Fruit fly (Drosophila melanogaster) whole organism, embryonic: Measurements from ENCODE around the gene Doc2.

Experiments used
- BEAF-32 ChIP-seq: fragments of 200-800 bp; sonication (Bioruptor generic); optimal IDR thresholded peaks from 3 replicates; lab custom pipeline; 2017; ENCODE audit warnings: missing biosample characterization, missing genetic modification characterization, mild to moderate bottlenecking, moderate library complexity, missing genetic modification reagents
- Bdp1 ChIP-seq: fragments of 200-800 bp; sonication (Bioruptor generic); optimal IDR thresholded peaks from 3 replicates; lab custom pipeline; 2016; ENCODE audit warnings: missing biosample characterization, missing genetic modification characterization
- Bgb ChIP-seq: fragments of 200-800 bp; sonication (Bioruptor generic); IDR thresholded peaks from 2 replicates; pipeline ENCODE4 v1.3.6; 2022; ENCODE audit warnings: missing biosample characterization, missing genetic modification characterization; ENCODE audit not compliant: partially characterized antibody
- C15 ChIP-seq: fragments of 200-800 bp; sonication (Bioruptor generic); IDR thresholded peaks from 3 replicates; pipeline ENCODE4 v1.3.6; 2022; ENCODE audit warnings: missing biosample characterization, missing genetic modification characterization
- CG10959 ChIP-seq: fragments of 200-800 bp; sonication (Bioruptor generic); IDR thresholded peaks from 2 replicates; pipeline ENCODE4 v1.3.6; 2022; ENCODE audit warnings: missing biosample characterization, missing genetic modification characterization
- CG14710 ChIP-seq: fragments of 200-800 bp; sonication (Bioruptor generic); optimal IDR thresholded peaks from 3 replicates; lab custom pipeline; 2019; ENCODE audit warnings: missing biosample characterization, mild to moderate bottlenecking, missing genetic modification characterization, moderate library complexity
- CG17912 ChIP-seq: fragments of 200-800 bp; sonication (Bioruptor generic); optimal IDR thresholded peaks from 2 replicates; lab custom pipeline; 2018; ENCODE audit warnings: missing biosample characterization, mild to moderate bottlenecking, missing genetic modification characterization
- CG2116 ChIP-seq: fragments of 200-800 bp; sonication (Bioruptor generic); optimal IDR thresholded peaks from 3 replicates; lab custom pipeline; 2018; ENCODE audit warnings: missing biosample characterization, mild to moderate bottlenecking, missing genetic modification characterization
- CG3163 ChIP-seq: fragments of 200-800 bp; sonication (Bioruptor generic); optimal IDR thresholded peaks from 3 replicates; lab custom pipeline; 2016; ENCODE audit warnings: missing biosample characterization, missing genetic modification characterization
- CG4820 ChIP-seq: fragments of 200-800 bp; sonication (Bioruptor generic); optimal IDR thresholded peaks from 3 replicates; lab custom pipeline; 2016; ENCODE audit warnings: missing biosample characterization, missing genetic modification characterization
- CG7839 ChIP-seq: fragments of 200-800 bp; sonication (Bioruptor generic); optimal IDR thresholded peaks from 3 replicates; lab custom pipeline; 2018; ENCODE audit warnings: missing biosample characterization, mild to moderate bottlenecking, missing genetic modification characterization, moderate library complexity
- CG9215 ChIP-seq: fragments of 200-800 bp; sonication (Bioruptor generic); IDR thresholded peaks from 2 replicates; pipeline ENCODE4 v1.3.6; 2022; ENCODE audit warnings: missing biosample characterization, missing genetic modification characterization
- CG9797 ChIP-seq: fragments of 200-800 bp; sonication (Bioruptor generic); optimal IDR thresholded peaks from 3 replicates; lab custom pipeline; 2018; ENCODE audit warnings: missing biosample characterization, mild to moderate bottlenecking, missing genetic modification characterization
- CG9876 ChIP-seq: fragments of 200-800 bp; sonication (Bioruptor generic); optimal IDR thresholded peaks from 2 replicates; lab custom pipeline; 2016; ENCODE audit warnings: missing biosample characterization, missing genetic modification characterization
- CoRest ChIP-seq: fragments of 200-800 bp; sonication (Bioruptor generic); optimal IDR thresholded peaks from 3 replicates; lab custom pipeline; 2018; ENCODE audit warnings: missing biosample characterization, mild to moderate bottlenecking, missing genetic modification characterization, moderate library complexity
- D19B ChIP-seq: fragments of 200-800 bp; sonication (Bioruptor generic); optimal IDR thresholded peaks from 2 replicates; lab custom pipeline; 2017; ENCODE audit warnings: missing biosample characterization, mild to moderate bottlenecking, missing genetic modification characterization
- Dip2 ChIP-seq: fragments of 200-800 bp; sonication (Bioruptor generic); IDR thresholded peaks from 2 replicates; pipeline ENCODE4 v1.3.6; 2022; ENCODE audit warnings: missing biosample characterization, missing genetic modification characterization
- Dll ChIP-seq: fragments of 200-800 bp; sonication (Bioruptor generic); IDR thresholded peaks from 4 replicates; pipeline ENCODE4 v1.3.6; 2022; ENCODE audit warnings: missing biosample characterization, missing genetic modification characterization; ENCODE audit not compliant: partially characterized antibody
- Doc3 ChIP-seq: fragments of 200-800 bp; sonication (Bioruptor generic); IDR thresholded peaks from 3 replicates; pipeline ENCODE4 v1.3.6; 2022; ENCODE audit warnings: missing biosample characterization, missing genetic modification characterization; ENCODE audit not compliant: partially characterized antibody
- ERR ChIP-seq: fragments of 200-800 bp; sonication (Bioruptor generic); optimal IDR thresholded peaks from 2 replicates; lab custom pipeline; 2016; ENCODE audit warnings: missing biosample characterization, missing genetic modification characterization
- MBD-R2 ChIP-seq: fragments of 200-800 bp; sonication (Bioruptor generic); IDR thresholded peaks from 2 replicates; pipeline ENCODE4 v1.3.6; 2022; ENCODE audit warnings: missing biosample characterization, missing genetic modification characterization
- Myb ChIP-seq: fragments of 200-800 bp; sonication (Bioruptor generic); optimal IDR thresholded peaks from 2 replicates; lab custom pipeline; 2016; ENCODE audit warnings: missing biosample characterization, missing genetic modification characterization
- Nf-YA ChIP-seq: fragments of 200-800 bp; sonication (Bioruptor generic); IDR thresholded peaks from 2 replicates; pipeline ENCODE4 v1.3.6; 2022; ENCODE audit warnings: missing biosample characterization, missing genetic modification characterization
- Sin3A ChIP-seq: fragments of >200 bp; optimal IDR thresholded peaks from 2 replicates; lab custom pipeline; 2018
- Vsx1 ChIP-seq: fragments of 200-800 bp; sonication (Bioruptor generic); optimal IDR thresholded peaks from 2 replicates; lab custom pipeline; 2017; ENCODE audit warnings: missing biosample characterization, mild to moderate bottlenecking, missing genetic modification characterization, missing genetic modification reagents
- amos ChIP-seq: fragments of 200-800 bp; sonication (Bioruptor generic); IDR thresholded peaks from 2 replicates; pipeline ENCODE4 v1.3.6; 2022; ENCODE audit warnings: missing biosample characterization, missing genetic modification characterization; ENCODE audit not compliant: partially characterized antibody
- ap ChIP-seq: fragments of 200-800 bp; sonication (Bioruptor generic); IDR thresholded peaks from 2 replicates; pipeline ENCODE4 v1.3.6; 2022; ENCODE audit warnings: missing biosample characterization, missing genetic modification characterization
- ato ChIP-seq: fragments of 200-800 bp; sonication (Bioruptor generic); IDR thresholded peaks from 2 replicates; pipeline ENCODE4 v1.3.6; 2022; ENCODE audit warnings: missing biosample characterization, missing genetic modification characterization; ENCODE audit not compliant: partially characterized antibody
- cas ChIP-seq: fragments of 200-800 bp; sonication (Bioruptor generic); IDR thresholded peaks from 2 replicates; pipeline ENCODE4 v1.3.6; 2022; ENCODE audit warnings: missing biosample characterization, missing genetic modification characterization
- chinmo ChIP-seq: fragments of 200-800 bp; sonication (Bioruptor generic); IDR thresholded peaks from 4 replicates; pipeline ENCODE4 v1.3.6; 2022; ENCODE audit warnings: missing biosample characterization, missing genetic modification characterization; ENCODE audit not compliant: partially characterized antibody
- crc ChIP-seq: fragments of 200-800 bp; sonication (Bioruptor generic); optimal IDR thresholded peaks from 2 replicates; lab custom pipeline; 2016; ENCODE audit warnings: missing biosample characterization, missing genetic modification characterization
- ewg ChIP-seq: fragments of 200-800 bp; sonication (Bioruptor generic); optimal IDR thresholded peaks from 3 replicates; lab custom pipeline; 2017; ENCODE audit warnings: mild to moderate bottlenecking, missing biosample characterization, missing genetic modification reagents, missing genetic modification characterization
- hkb ChIP-seq, 2 experiments: fragments of 200-800 bp in 1 of 2; fragments of >200 bp in 1 of 2; sonication (Bioruptor generic) in 1 of 2; IDR thresholded peaks in 1 of 2; optimal IDR thresholded peaks in 1 of 2; 2 replicates each; pipeline versions ENCODE4 v1.3.6 to Lab custom; 2017 to 2022; ENCODE audit warnings: missing biosample characterization in 1 of 2, missing genetic modification characterization in 1 of 2
- jumu ChIP-seq: fragments of 200-800 bp; sonication (Bioruptor generic); optimal IDR thresholded peaks from 3 replicates; lab custom pipeline; 2016; ENCODE audit warnings: missing biosample characterization, missing genetic modification characterization
- kah ChIP-seq: fragments of 200-800 bp; sonication (Bioruptor generic); optimal IDR thresholded peaks from 2 replicates; lab custom pipeline; 2018; ENCODE audit warnings: missing biosample characterization, mild to moderate bottlenecking, missing genetic modification characterization
- lmd ChIP-seq: fragments of 200-800 bp; sonication (Bioruptor generic); IDR thresholded peaks from 2 replicates; pipeline ENCODE4 v1.3.6; 2022; ENCODE audit warnings: missing biosample characterization, missing genetic modification characterization
- lola ChIP-seq, 3 experiments: fragments of >200 bp in 2 of 3; fragments of 200-800 bp in 1 of 3; sonication (Bioruptor generic) in 1 of 3; optimal IDR thresholded peaks; 2 replicates each; lab custom pipeline; 2017 to 2019; ENCODE audit warnings: missing biosample characterization in 3 of 3, missing genetic modification characterization in 3 of 3, mild to moderate bottlenecking in 1 of 3, moderate library complexity in 1 of 3
- nmo ChIP-seq: fragments of 200-800 bp; sonication (Bioruptor generic); optimal IDR thresholded peaks from 2 replicates; lab custom pipeline; 2018; ENCODE audit warnings: missing biosample characterization, mild to moderate bottlenecking, missing genetic modification characterization, moderate library complexity
- pb ChIP-seq: fragments of 200-800 bp; sonication (Bioruptor generic); optimal IDR thresholded peaks from 3 replicates; lab custom pipeline; 2016; ENCODE audit warnings: missing biosample characterization, missing genetic modification characterization
- peb ChIP-seq: fragments of 200-800 bp; sonication (Bioruptor generic); IDR thresholded peaks from 2 replicates; pipeline ENCODE4 v1.3.6; 2022; ENCODE audit warnings: missing biosample characterization, missing genetic modification characterization
- pros ChIP-seq: fragments of 200-800 bp; sonication (Bioruptor generic); optimal IDR thresholded peaks from 3 replicates; lab custom pipeline; 2019; ENCODE audit warnings: missing biosample characterization, mild to moderate bottlenecking, missing genetic modification characterization, moderate library complexity
- rib ChIP-seq: fragments of 200-800 bp; sonication (Bioruptor generic); IDR thresholded peaks from 2 replicates; pipeline ENCODE4 v1.3.6; 2022; ENCODE audit warnings: missing biosample characterization, missing genetic modification characterization
- run ChIP-seq: fragments of 200-800 bp; sonication (Bioruptor generic); optimal IDR thresholded peaks from 3 replicates; lab custom pipeline; 2018; ENCODE audit warnings: missing biosample characterization, mild to moderate bottlenecking, missing genetic modification characterization
- sd ChIP-seq: fragments of 200-800 bp; sonication (Bioruptor generic); optimal IDR thresholded peaks from 3 replicates; lab custom pipeline; 2018; ENCODE audit warnings: missing biosample characterization, mild to moderate bottlenecking, missing genetic modification characterization, moderate library complexity
- sens ChIP-seq: fragments of 200-800 bp; sonication (Bioruptor generic); peaks from one replicate; lab custom pipeline; 2016; ENCODE audit warnings: missing biosample characterization, missing genetic modification characterization
- tll ChIP-seq, 2 experiments: fragments of 200-800 bp in 1 of 2; fragments of >200 bp in 1 of 2; sonication (Bioruptor generic) in 1 of 2; optimal IDR thresholded peaks; 2 replicates each; lab custom pipeline; 2017 to 2019; ENCODE audit warnings: missing biosample characterization in 2 of 2, missing genetic modification characterization in 2 of 2, mild to moderate bottlenecking in 1 of 2, moderate library complexity in 1 of 2
- tna ChIP-seq: fragments of 200-800 bp; sonication (Bioruptor generic); IDR thresholded peaks from 2 replicates; pipeline ENCODE4 v1.3.6; 2022; ENCODE audit warnings: missing biosample characterization, missing genetic modification characterization; ENCODE audit not compliant: partially characterized antibody
- trem ChIP-seq: fragments of 200-800 bp; optimal IDR thresholded peaks from 3 replicates; lab custom pipeline; 2019; ENCODE audit warnings: missing biosample characterization, mild to moderate bottlenecking, missing genetic modification characterization, moderate library complexity
- twi ChIP-seq: fragments of 200-800 bp; optimal IDR thresholded peaks from 2 replicates; lab custom pipeline; 2019; ENCODE audit warnings: missing biosample characterization, mild to moderate bottlenecking, missing genetic modification characterization, moderate library complexity
- vvl ChIP-seq: fragments of 200-800 bp; sonication (Bioruptor generic); IDR thresholded peaks from 2 replicates; pipeline ENCODE4 v1.3.6; 2022; ENCODE audit warnings: missing biosample characterization, missing genetic modification characterization

The Doc2 gene

DNA sequence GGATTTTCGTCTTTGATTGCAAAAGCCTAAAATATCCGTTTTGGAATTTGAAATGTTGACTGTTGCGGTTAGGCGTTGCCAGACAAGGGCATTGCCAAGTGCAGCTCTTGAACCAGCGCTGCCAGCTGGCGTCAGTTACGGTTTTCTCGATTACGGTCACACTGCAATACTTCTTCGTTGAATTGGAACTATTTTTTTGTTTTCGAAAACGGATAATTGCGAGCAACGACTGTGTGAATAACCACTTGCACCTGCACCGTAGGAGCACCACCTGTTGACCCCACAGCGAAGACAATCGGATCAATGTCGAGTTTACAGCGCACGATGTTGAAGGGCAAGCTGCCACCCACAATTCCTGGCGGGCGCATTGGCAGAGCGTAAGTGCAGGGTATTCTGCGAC, 32.5 kb downstream of the Doc2 start, which contains the start of gene CG5068 (continued):
- no peak for TF ChIP-seq lola (GFP tag; optimal IDR thresholded peaks at IDR 0.05; lab: Kevin White, UChicago)
- TF ChIP-seq trem (tag; lab: Kevin White, UChicago): peak; percentile 55
- TF ChIP-seq CG3163 (GFP tag; lab: Kevin White, UChicago): no peak
- TF ChIP-seq BEAF-32: peak; percentile 34
- TF ChIP-seq C15 (GFP tag; lab: Robert Waterston, UW): no peak
- no peak for TF ChIP-seq Vsx1
- TF ChIP-seq jumu (GFP tag; lab: Kevin White, UChicago): no peak
- no peak for TF ChIP-seq lmd (GFP tag; lab: Robert Waterston, UW)
- peak; percentile 25; the same call in 1 of the 2 replicates for TF ChIP-seq tna (GFP tag; lab: Robert Waterston, UW)
- TF ChIP-seq CG7839 (tag; lab: Kevin White, UChicago): no peak
- 0 out of 4 replicates have a peak, but pooled peaks have one; percentile 17 for TF ChIP-seq Dll (GFP tag; lab: Robert Waterston, UW)
- no peak for TF ChIP-seq pb (GFP tag; lab: Kevin White, UChicago)
- no peak for TF ChIP-seq Nf-YA (GFP tag; lab: Robert Waterston, UW)
- peak; percentile 13 for TF ChIP-seq ato
- TF ChIP-seq ERR (GFP tag; lab: Kevin White, UChicago): no peak
- no peak for TF ChIP-seq ap (GFP tag; lab: Robert Waterston, UW)
- TF ChIP-seq Doc3 (GFP tag; lab: Robert Waterston, UW): no peak
- no peak for TF ChIP-seq peb (GFP tag; lab: Robert Waterston, UW)
- TF ChIP-seq CG9876 (GFP tag; lab: Kevin White, UChicago): no peak
- peak; percentile 7 for TF ChIP-seq CG17912
- no peak for TF ChIP-seq sens (GFP tag; lab: Kevin White, UChicago)
- TF ChIP-seq D19B (GFP tag; lab: Kevin White, UChicago): peak; percentile 22
- TF ChIP-seq pros (GFP tag; lab: Kevin White, UChicago): no peak
- TF ChIP-seq kah (GFP tag; lab: Kevin White, UChicago): peak; percentile 0
- TF ChIP-seq vvl (GFP tag; lab: Robert Waterston, UW): peak; percentile 29; the same call in 1 of the 2 replicates
- TF ChIP-seq nmo (GFP tag; lab: Kevin White, UChicago): peak; percentile 21
- TF ChIP-seq cas (GFP tag; lab: Robert Waterston, UW): no peak
- TF ChIP-seq Myb (GFP tag; lab: Kevin White, UChicago): peak; percentile 98
- TF ChIP-seq CG2116: peak; percentile 39
- no peak for TF ChIP-seq CG4820
- TF ChIP-seq Bdp1: peak; percentile 0
- TF ChIP-seq Bgb (GFP tag; lab: Robert Waterston, UW): peak; percentile 49; the same call in 1 of the 2 replicates
- no peak for TF ChIP-seq crc
- no peak for TF ChIP-seq rib
- peak; percentile 33 for TF ChIP-seq Sin3A
- TF ChIP-seq MBD-R2 (GFP tag; lab: Robert Waterston, UW): peak; percentile 86
- TF ChIP-seq sd (tag; lab: Kevin White, UChicago): no peak
- peak; percentile 77 for TF ChIP-seq CG9797
- TF ChIP-seq chinmo (GFP tag; lab: Robert Waterston, UW): peak; percentile 21; the same call in 1 of the 4 replicates
- no peak for TF ChIP-seq twi (tag; lab: Kevin White, UChicago)
- TF ChIP-seq CG9215 (GFP tag; lab: Robert Waterston, UW): peak; percentile 100
- TF ChIP-seq run (tag; lab: Kevin White, UChicago): no peak
- no peak for TF ChIP-seq hkb (optimal IDR thresholded peaks at IDR 0.05; lab: Kevin White, UChicago)
- TF ChIP-seq hkb (GFP tag; IDR thresholded peaks at IDR 0.05; lab: Robert Waterston, UW): no peak
- peak; percentile 17 for TF ChIP-seq CG14710 (tag; lab: Kevin White, UChicago)
- TF ChIP-seq ewg (GFP tag; lab: Kevin White, UChicago): peak; percentile 5
- no peak for TF ChIP-seq Dip2 (GFP tag; lab: Robert Waterston, UW)
- TF ChIP-seq tll (GFP tag; optimal IDR thresholded peaks at IDR 0.05; lab: Kevin White, UChicago): peak in 1 of 2 experiments; percentile 20
- TF ChIP-seq amos (GFP tag; lab: Robert Waterston, UW): peak; percentile 51; the same call in 1 of the 2 replicates
- peak; percentile 7; the same call in 1 of the 2 replicates for TF ChIP-seq CG10959
- peak; percentile 34 for TF ChIP-seq CoRest (tag; lab: Kevin White, UChicago)
